Worm (Caenorhabditis elegans) whole organism, early embryonic: ENCODE measurements around the gene T08B6.1.
A peak's percentile ranks its signal among the peaks of the same experiment; 100 is the strongest.

Experiments
- B0310.2 ChIP-seq: sonication (generic microtip); optimal IDR thresholded peaks from 2 replicates; lab custom pipeline; 2016; ENCODE audit warnings: mild to moderate bottlenecking, missing genetic modification characterization, missing compliant biosample characterization
- F13C5.2 ChIP-seq: sonication (generic microtip); optimal IDR thresholded peaks from 2 replicates; lab custom pipeline; 2017; ENCODE audit warnings: mild to moderate bottlenecking, missing genetic modification characterization, inconsistent platforms, missing compliant biosample characterization
- aly-1 ChIP-seq: sonication (generic microtip); optimal IDR thresholded peaks from 2 replicates; lab custom pipeline; 2016; ENCODE audit warnings: missing genetic modification characterization, missing compliant biosample characterization
- ama-1 ChIP-seq: fragments of 150-350 bp; optimal IDR thresholded peaks from 2 replicates; lab custom pipeline; 2014
- ceh-13 ChIP-seq: fragments of 200-800 bp; sonication (Bioruptor generic); optimal IDR thresholded peaks from 2 replicates; lab custom pipeline; 2018; ENCODE audit warnings: mild to moderate bottlenecking, missing genetic modification characterization, missing compliant biosample characterization
- ceh-36 ChIP-seq: sonication (generic microtip); optimal IDR thresholded peaks from 2 replicates; lab custom pipeline; 2016; ENCODE audit warnings: missing genetic modification characterization, inconsistent platforms, missing compliant biosample characterization
- ets-7 ChIP-seq: sonication (generic microtip); optimal IDR thresholded peaks from 2 replicates; lab custom pipeline; 2016; ENCODE audit warnings: missing genotype, missing genetic modification characterization, missing compliant biosample characterization
- flt-1 ChIP-seq: fragments of 200-800 bp; sonication (Bioruptor generic); IDR thresholded peaks from 2 replicates; pipeline ENCODE4 v1.3.6; 2022; ENCODE audit warnings: missing genetic modification characterization, missing compliant biosample characterization
- hmbx-1 ChIP-seq: sonication (generic microtip); optimal IDR thresholded peaks from 2 replicates; lab custom pipeline; 2016; ENCODE audit warnings: mild to moderate bottlenecking, missing genetic modification characterization, missing compliant biosample characterization
- hmg-4 ChIP-seq: fragments of 200-800 bp; sonication (Bioruptor generic); optimal IDR thresholded peaks from 2 replicates; lab custom pipeline; 2018; ENCODE audit warnings: mild to moderate bottlenecking, missing genetic modification characterization, missing compliant biosample characterization
- hnd-1 ChIP-seq: sonication (generic microtip); optimal IDR thresholded peaks from 2 replicates; lab custom pipeline; 2016; ENCODE audit warnings: missing genetic modification characterization, missing compliant biosample characterization
- pes-1 ChIP-seq: fragments of 200-800 bp; sonication (Bioruptor generic); IDR thresholded peaks from 2 replicates; pipeline ENCODE4 v1.3.6; 2022; ENCODE audit warnings: missing genetic modification reagents, missing genetic modification characterization, missing compliant biosample characterization
- scrt-1 ChIP-seq: fragments of 200-800 bp; sonication (Bioruptor generic); IDR thresholded peaks from 2 replicates; pipeline ENCODE4 v1.3.6; 2022; ENCODE audit warnings: missing genetic modification characterization, missing compliant biosample characterization
- sea-1 ChIP-seq: fragments of 200-800 bp; sonication (Bioruptor generic); conservative IDR thresholded peaks from 2 replicates; pipeline ENCODE4 v1.3.6; 2022; ENCODE audit warnings: missing genetic modification characterization, missing compliant biosample characterization
- tbx-11 ChIP-seq: fragments of 200-800 bp; sonication (Bioruptor generic); IDR thresholded peaks from 2 replicates; pipeline ENCODE4 v1.3.6; 2022; ENCODE audit warnings: missing genetic modification characterization, missing compliant biosample characterization
- tbx-37 ChIP-seq: fragments of 200-800 bp; sonication (Bioruptor generic); conservative IDR thresholded peaks from 2 replicates; pipeline ENCODE4 v1.3.6; 2022; ENCODE audit warnings: missing genetic modification reagents, missing genetic modification characterization, missing compliant biosample characterization
- tra-4 ChIP-seq: sonication (generic microtip); optimal IDR thresholded peaks from 2 replicates; lab custom pipeline; 2017; ENCODE audit warnings: missing genetic modification characterization, missing compliant biosample characterization

The T08B6.1 gene

DNA sequence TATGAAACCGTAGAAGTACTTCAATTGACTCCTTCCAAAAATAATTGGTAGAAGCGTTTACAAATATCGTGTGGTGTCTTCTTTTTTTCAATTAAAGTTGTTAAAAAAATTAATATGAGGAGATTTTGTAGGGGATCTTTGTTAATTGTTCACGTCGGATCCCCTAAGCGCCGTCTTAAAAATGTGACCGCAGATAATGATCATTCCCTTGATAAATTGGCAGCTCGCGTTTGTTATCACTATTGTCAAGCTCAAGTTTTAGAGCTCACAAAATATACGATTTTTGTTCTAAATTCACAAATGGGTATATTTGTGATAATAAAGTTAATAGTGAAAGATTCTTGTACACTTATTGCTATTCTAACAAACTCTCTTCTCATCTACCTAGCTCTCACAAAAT is 21.9 kb upstream of the T08B6.1 start, which contains the start of gene str-159:
Gene str-159 (plus strand): TSS at position 301 of the 400 bp plus-strand sequence.
- no peak for TF ChIP-seq aly-1 (tag; lab: Kevin White, UChicago)
- no peak for TF ChIP-seq hmg-4 (GFP tag; lab: Kevin White, UChicago)
- TF ChIP-seq ama-1 (lab: Kevin White, UChicago), result no peak
- TF ChIP-seq sea-1, result no peak
- TF ChIP-seq hmbx-1 (tag; lab: Kevin White, UChicago), result no peak

DNA sequence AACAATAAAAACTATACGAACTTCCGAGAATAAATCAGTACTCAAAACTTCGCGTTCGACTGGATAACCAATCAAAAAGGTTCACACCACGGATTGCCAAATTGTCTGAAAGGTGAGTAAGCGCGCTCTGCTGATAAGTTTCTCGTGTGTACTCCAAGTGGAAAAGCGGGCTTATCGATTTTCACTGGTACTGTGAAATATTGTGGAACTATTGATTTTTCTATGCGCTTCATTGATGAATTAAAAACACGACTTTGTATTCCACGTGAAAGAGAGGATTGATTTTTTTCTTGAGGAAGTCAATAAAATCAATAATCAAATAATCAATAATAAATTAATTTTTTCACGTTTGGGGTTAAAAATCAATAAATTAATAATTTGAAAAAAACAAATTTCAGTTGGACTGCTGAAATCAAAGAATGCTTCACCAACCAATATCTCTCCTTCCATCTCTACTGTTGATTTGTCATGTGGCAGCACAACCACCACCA is 18.5 kb upstream of the T08B6.1 start, which contains the start of gene T08B6.4:
Gene T08B6.4 (plus strand): TSS at position 51 of the 491 bp plus-strand sequence.
- no peak for TF ChIP-seq hmbx-1 (tag; lab: Kevin White, UChicago)
- no peak for TF ChIP-seq ceh-36 (tag; lab: Kevin White, UChicago)
- no peak for TF ChIP-seq aly-1 (tag; lab: Kevin White, UChicago)
- TF ChIP-seq tbx-11, result no peak
- TF ChIP-seq F13C5.2 (tag; lab: Kevin White, UChicago), result no peak
- no peak for TF ChIP-seq B0310.2 (tag; lab: Kevin White, UChicago)
- TF ChIP-seq tra-4, result no peak
- no peak for TF ChIP-seq flt-1 (GFP tag; lab: Robert Waterston, UW)
- TF ChIP-seq scrt-1 (GFP tag; lab: Robert Waterston, UW), result no peak
- no peak for TF ChIP-seq ama-1 (lab: Kevin White, UChicago)

- TF ChIP-seq hmg-4 (GFP tag; lab: Kevin White, UChicago), result no peak
- no peak for TF ChIP-seq pes-1 (GFP tag; lab: Robert Waterston, UW)
- TF ChIP-seq ets-7, result no peak
- no peak for TF ChIP-seq B0310.2 (tag; lab: Kevin White, UChicago)
- TF ChIP-seq tbx-37 (GFP tag; lab: Robert Waterston, UW), result no peak
- no peak for TF ChIP-seq aly-1 (tag; lab: Kevin White, UChicago)
- TF ChIP-seq F13C5.2 (tag; lab: Kevin White, UChicago), result no peak
- no peak for TF ChIP-seq tra-4
- TF ChIP-seq flt-1 (GFP tag; lab: Robert Waterston, UW), result no peak
- no peak for TF ChIP-seq hmbx-1 (tag; lab: Kevin White, UChicago)
- no peak for TF ChIP-seq ama-1 (lab: Kevin White, UChicago)
- TF ChIP-seq scrt-1 (GFP tag; lab: Robert Waterston, UW), result no peak
- no peak for TF ChIP-seq ceh-36 (tag; lab: Kevin White, UChicago)
- no peak for TF ChIP-seq ceh-13 (GFP tag; lab: Kevin White, UChicago)
- TF ChIP-seq tbx-11, result no peak
- no peak for TF ChIP-seq hnd-1 (tag; lab: Kevin White, UChicago)
Measured at ce11 chrIV:4903961-4904360, 16.8 kb upstream of the T08B6.1 start, which contains the start of gene str-161. Gene str-161, minus strand, starts transcription at chrIV:4904061.

- TF ChIP-seq pes-1 (GFP tag; lab: Robert Waterston, UW), result no peak
- no peak for TF ChIP-seq B0310.2 (tag; lab: Kevin White, UChicago)
Measured at ce11 chrIV:4890543-4890942, 3.4 kb upstream of the T08B6.1 start, which contains the start of gene T08B6.9. Gene T08B6.9, plus strand, starts transcription at chrIV:4890843.

ce11 chrIV:4889613-4890012 is 2.5 kb upstream of the T08B6.1 start, which contains the start of gene sgnh-1:
Gene sgnh-1, plus strand, starts transcription at chrIV:4889913.
- no peak for TF ChIP-seq tbx-37 (GFP tag; lab: Robert Waterston, UW)
- TF ChIP-seq ceh-13 (GFP tag; lab: Kevin White, UChicago), result no peak
- TF ChIP-seq ets-7, result no peak
- TF ChIP-seq scrt-1 (GFP tag; lab: Robert Waterston, UW), result no peak
- no peak for TF ChIP-seq ama-1 (lab: Kevin White, UChicago)
- no peak for TF ChIP-seq sea-1

ce11 chrIV:4885435-4885834 is 1.7 kb downstream of the T08B6.1 start:
- TF ChIP-seq pes-1 (GFP tag; lab: Robert Waterston, UW) (0 out of 2 replicates have a peak, but pooled peaks have one; percentile 59), tra-4 (no peak), sea-1 (0 out of 2 replicates have a peak, but pooled peaks have one; percentile 49), ceh-36 (tag; lab: Kevin White, UChicago) (peak; percentile 1), hmbx-1 (tag; lab: Kevin White, UChicago) (no peak), F13C5.2 (tag; lab: Kevin White, UChicago) (no peak)

DNA sequence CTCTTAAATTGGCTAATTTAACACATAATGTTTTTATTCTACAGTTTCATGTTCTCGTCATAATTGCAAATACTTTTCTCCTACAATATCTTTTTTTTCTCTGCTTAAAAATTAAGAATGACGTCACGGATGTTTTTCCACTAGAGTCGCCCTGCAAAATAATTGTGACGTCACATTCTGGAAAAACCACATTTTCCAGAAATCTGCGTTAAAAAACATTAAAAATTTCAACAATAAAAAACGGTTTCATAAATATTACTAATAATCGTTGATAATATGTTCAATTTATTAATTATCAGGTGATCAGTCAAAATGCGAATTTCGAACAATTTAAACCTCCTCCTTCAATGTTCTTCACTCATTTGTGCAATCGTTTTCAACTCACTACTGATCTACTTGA is 3.2 kb downstream of the T08B6.1 start, which contains the start of gene str-166:
Gene str-166 (plus strand): TSS at position 301 of the 400 bp plus-strand sequence.
- TF ChIP-seq ama-1 (lab: Kevin White, UChicago) (no peak), tbx-11 (no peak), sea-1 (no peak), tra-4 (no peak), B0310.2 (tag; lab: Kevin White, UChicago) (no peak), hnd-1 (tag; lab: Kevin White, UChicago) (no peak), tbx-37 (GFP tag; lab: Robert Waterston, UW) (no peak)

DNA sequence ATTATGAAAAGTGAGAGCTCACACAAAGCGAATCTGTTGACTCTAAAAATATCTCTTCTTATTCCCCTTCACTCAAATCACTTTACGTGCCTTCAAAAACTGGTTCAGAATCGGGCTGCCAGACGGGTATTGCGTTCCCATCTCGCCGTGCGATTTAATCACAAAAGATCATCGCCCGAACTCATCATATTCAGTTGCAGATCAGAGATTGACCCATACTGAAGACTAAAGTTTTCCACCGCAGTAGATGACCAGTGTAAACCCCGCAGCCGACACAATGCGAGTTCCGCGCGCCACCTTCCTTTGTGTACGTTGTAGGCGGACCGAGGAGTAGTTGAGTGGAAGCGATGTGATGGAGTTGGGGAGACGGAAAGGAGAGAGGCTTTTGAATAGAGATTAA is 6.5 kb downstream of the T08B6.1 start:
- TF ChIP-seq ceh-36 (tag; lab: Kevin White, UChicago) (no peak), sea-1 (no peak), hnd-1 (tag; lab: Kevin White, UChicago) (no peak), ama-1 (lab: Kevin White, UChicago) (peak; percentile 50), B0310.2 (tag; lab: Kevin White, UChicago) (no peak), F13C5.2 (tag; lab: Kevin White, UChicago) (peak; percentile 8)
